Worm (Caenorhabditis elegans): ENCODE measurements around the gene fbxb-44.
"Not testable (repeated sequence)": the region's sequence is repeated elsewhere in the genome, so short reads cannot be mapped to it uniquely, and the experiment has no call there.

Gene fbxb-44

DNA sequence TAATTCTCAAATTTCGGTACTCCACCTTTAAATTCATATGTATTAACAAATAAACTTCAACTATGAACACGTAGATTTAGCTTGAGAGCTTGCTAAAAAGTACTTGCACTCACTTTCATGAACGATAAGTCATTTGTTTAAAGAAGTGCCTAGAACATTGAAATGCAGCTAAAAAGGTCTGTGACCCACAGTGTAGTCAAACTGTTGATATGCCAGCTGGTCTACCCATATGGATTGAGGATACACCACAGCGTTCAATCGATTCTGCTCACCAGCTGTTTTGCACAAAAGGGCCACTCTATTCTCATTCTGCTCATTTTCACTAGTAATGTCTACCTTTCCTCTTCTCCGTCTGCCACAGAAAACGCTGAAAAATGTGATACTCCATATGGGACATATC lies 2.8 kb upstream of the fbxb-44 start, which contains the start of gene fbxb-43:
fbxb-43 (plus strand) TSS at position 301 of the 400 bp plus-strand sequence.
- TF ChIP-seq fkh-10 (GFP tag; optimal IDR thresholded peaks at IDR 0.05) (no peak), ceh-8 (GFP tag; optimal IDR thresholded peaks at IDR 0.05) (no peak), F16B12.6 (tag; optimal IDR thresholded peaks at IDR 0.05) (no peak), hlh-4 (tag; optimal IDR thresholded peaks at IDR 0.05) (no peak), grh-1 (GFP tag; IDR thresholded peaks at IDR 0.05) (no peak), efl-1 (optimal IDR thresholded peaks at IDR 0.05) (no peak), efl-1 (GFP tag; optimal IDR thresholded peaks at IDR 0.05 in 1 of 2) (no peak), unc-98 (GFP tag; IDR thresholded peaks at IDR 0.05) (no peak), alr-1 (tag; optimal IDR thresholded peaks at IDR 0.05; ENCODE audit: borderline replicate concordance) (no peak), unc-62 (GFP tag; optimal IDR thresholded peaks at IDR 0.05) (no peak), ceh-88 (GFP tag; IDR thresholded peaks at IDR 0.05) (no peak), isw-1 (GFP tag; IDR thresholded peaks at IDR 0.05) (no peak)

DNA sequence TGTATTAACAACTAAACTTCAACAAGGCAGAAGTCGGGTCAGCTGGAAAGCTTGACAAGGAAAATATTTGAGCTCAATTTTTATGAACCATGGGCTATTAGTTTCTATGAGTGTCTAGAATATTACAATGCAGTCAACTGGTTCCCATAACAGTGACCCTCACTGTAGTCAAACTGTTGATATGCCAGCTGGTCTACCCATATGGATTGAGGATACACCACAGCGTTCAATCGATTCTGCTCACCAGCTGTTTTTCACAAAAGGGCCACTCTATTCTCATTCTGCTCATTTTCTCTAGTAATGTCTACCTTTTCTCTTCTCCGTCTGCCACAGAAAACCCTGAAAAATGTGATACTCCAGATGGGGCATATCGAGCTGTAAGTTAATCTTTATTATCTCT lies 1.4 kb upstream of the fbxb-44 start, which contains the start of gene fbxb-42:
fbxb-42 (plus strand) TSS at position 301 of the 400 bp plus-strand sequence.
- TF ChIP-seq nhr-28 (tag; optimal IDR thresholded peaks at IDR 0.05) (no peak), pag-3 (tag; optimal IDR thresholded peaks at IDR 0.05; ENCODE audit: borderline replicate concordance, insufficient read depth) (no peak), unc-30 (tag; optimal IDR thresholded peaks at IDR 0.05) (no peak), mdl-1 (tag; optimal IDR thresholded peaks at IDR 0.05) (no peak), lin-15B (tag; optimal IDR thresholded peaks at IDR 0.05) (no peak), unc-98 (GFP tag; IDR thresholded peaks at IDR 0.05) (no peak)

DNA sequence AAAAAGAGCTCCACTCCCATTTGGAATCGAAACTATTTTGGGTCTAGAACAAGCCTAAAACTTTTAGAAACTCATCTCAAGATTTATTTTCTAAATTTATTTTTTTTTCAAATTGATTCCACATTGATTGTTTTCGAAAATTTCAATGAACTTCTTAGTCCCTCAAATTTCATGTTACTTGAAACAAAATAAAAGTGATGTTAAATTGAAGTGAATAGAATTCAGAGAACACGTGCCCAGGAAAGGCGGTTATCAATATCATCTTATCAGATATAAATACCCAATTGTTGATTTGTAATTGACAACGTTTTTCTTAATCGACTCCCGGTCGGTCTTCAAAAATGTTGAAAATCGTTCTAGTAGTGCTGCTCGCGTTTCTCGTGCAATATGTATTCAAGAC lies 1.9 kb downstream of the fbxb-44 start, which contains the start of gene poml-4:
poml-4 (plus strand) TSS at position 301 of the 400 bp plus-strand sequence.
- not testable (repeated sequence) for TF ChIP-seq grh-1 (GFP tag; IDR thresholded peaks at IDR 0.05); ceh-82 (tag; optimal IDR thresholded peaks at IDR 0.05); zip-4 (GFP tag; optimal IDR thresholded peaks at IDR 0.05)

ce11 chrII:1543182-1543581 lies 4.5 kb downstream of the fbxb-44 start, which contains the start of gene K05F6.4:
TSS of gene K05F6.4 (plus strand) at chrII:1543482.
- TF ChIP-seq irx-1 (tag; optimal IDR thresholded peaks at IDR 0.05); nhr-85 (tag); unc-98 (GFP tag; IDR thresholded peaks at IDR 0.05): not testable (repeated sequence)

DNA sequence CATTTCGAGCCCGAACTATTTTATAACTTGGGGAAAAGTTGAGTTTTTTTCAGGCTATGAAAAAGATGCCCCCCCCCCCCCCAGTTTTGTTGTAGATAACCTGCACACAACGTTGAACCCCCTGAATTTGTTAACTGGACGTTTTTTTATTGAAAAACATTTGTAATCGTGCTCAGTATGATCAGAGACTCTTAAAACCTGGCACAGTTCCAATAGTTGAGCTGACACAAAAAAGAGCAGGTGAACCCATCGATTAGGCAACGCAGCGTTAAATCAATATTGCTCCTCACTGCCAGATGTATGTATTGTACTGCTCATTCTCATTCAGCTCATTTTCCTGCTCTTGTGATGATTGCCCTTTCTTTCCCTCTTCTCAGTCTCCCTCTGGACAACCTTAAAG lies 6.9 kb downstream of the fbxb-44 start, which contains the start of gene K05F6.12:
K05F6.12 (plus strand) TSS at position 301 of the 400 bp plus-strand sequence.
- no peak for TF ChIP-seq xbp-1 (tag; optimal IDR thresholded peaks at IDR 0.05)
- TF ChIP-seq nhr-12 (tag; optimal IDR thresholded peaks at IDR 0.05) = no peak
- TF ChIP-seq tbx-2 (tag; optimal IDR thresholded peaks at IDR 0.05) = no peak
- no peak for TF ChIP-seq grh-1 (GFP tag; IDR thresholded peaks at IDR 0.05)
- no peak for TF ChIP-seq ztf-4 (tag; optimal IDR thresholded peaks at IDR 0.05)
- TF ChIP-seq mef-2 (tag; optimal IDR thresholded peaks at IDR 0.05) = no peak
- no peak for TF ChIP-seq egl-13 (tag; optimal IDR thresholded peaks at IDR 0.05)
- no peak for TF ChIP-seq Y116A8C.19 (tag; optimal IDR thresholded peaks at IDR 0.05; ENCODE audit: borderline replicate concordance)
- TF ChIP-seq blmp-1 (tag; optimal IDR thresholded peaks at IDR 0.05) = no peak
- TF ChIP-seq isw-1 (GFP tag; IDR thresholded peaks at IDR 0.05) = no peak
- TF ChIP-seq unc-62 (GFP tag; optimal IDR thresholded peaks at IDR 0.05) = no peak
- no peak for TF ChIP-seq ztf-11 (tag; optimal IDR thresholded peaks at IDR 0.05)
- no peak for TF ChIP-seq elt-3 (tag; optimal IDR thresholded peaks at IDR 0.05)
- TF ChIP-seq ceh-63 (GFP tag; optimal IDR thresholded peaks at IDR 0.05) = no peak
- no peak for TF ChIP-seq fkh-8 (tag; optimal IDR thresholded peaks at IDR 0.05)

DNA sequence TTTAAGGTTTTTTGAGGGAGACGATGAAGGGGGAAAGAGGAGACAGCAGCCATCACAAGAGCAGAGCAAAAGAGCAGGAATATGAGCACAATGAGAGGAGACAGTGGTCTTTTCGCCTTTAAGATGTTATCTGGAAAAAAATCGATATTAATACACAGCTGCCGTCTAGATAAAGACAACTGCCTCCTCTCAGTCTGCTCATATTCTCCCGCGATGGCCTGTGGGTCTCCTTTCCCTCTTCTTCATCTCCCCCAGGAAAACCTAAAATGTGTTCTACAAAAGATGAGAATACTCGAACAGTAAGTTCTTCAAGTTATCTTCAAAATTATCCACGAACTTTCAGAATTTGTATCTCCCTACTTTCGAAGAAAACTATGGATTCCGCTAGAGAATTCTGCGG lies 11.8 kb downstream of the fbxb-44 start, which contains the start of the genes fbxb-52 and fbxb-51:
fbxb-52 (minus strand) TSS at position 101 of the 400 bp plus-strand sequence.
fbxb-51 (plus strand) TSS at position 212 of the 400 bp plus-strand sequence.
- TF ChIP-seq nhr-84 (tag; optimal IDR thresholded peaks at IDR 0.05) (no peak), jun-1 (tag; optimal IDR thresholded peaks at IDR 0.05) (no peak), efl-3 (GFP tag; optimal IDR thresholded peaks at IDR 0.05) (no peak), nhr-11 (tag; optimal IDR thresholded peaks at IDR 0.05) (no peak), ces-1 (GFP tag; optimal IDR thresholded peaks at IDR 0.05) (no peak), nhr-20 (tag; optimal IDR thresholded peaks at IDR 0.05) (no peak)

Data from whole organism, L1 larva.